Worm (Caenorhabditis elegans): ENCODE measurements around the gene math-18.
A peak's percentile ranks its signal among the peaks of the same experiment; 100 is the strongest.
"Not testable (repeated sequence)": the region's sequence is repeated elsewhere in the genome, so short reads cannot be mapped to it uniquely, and the experiment has no call there.

Gene math-18

ce11 chrII:2153708-2154107 lies at the start of gene math-18:
Gene math-18 (plus strand): TSS chrII:2154008.
- not testable (repeated sequence) for TF ChIP-seq egl-27, F37D6.2, hlh-11 (tag; optimal IDR thresholded peaks at IDR 0.05)

- TF ChIP-seq saeg-2 (GFP tag; IDR thresholded peaks at IDR 0.05) (no peak), unc-39 (tag; optimal IDR thresholded peaks at IDR 0.05) (no peak), egl-43 (GFP tag; IDR thresholded peaks at IDR 0.05) (no peak), ceh-32 (tag; optimal IDR thresholded peaks at IDR 0.05; ENCODE audit: poor library complexity) (no peak), Y5F2A.4 (GFP tag; optimal IDR thresholded peaks at IDR 0.05) (no peak), hlh-11 (tag; optimal IDR thresholded peaks at IDR 0.05) (no peak)
Measured at ce11 chrII:2108295-2108694, 45.5 kb upstream of the math-18 start, which contains the start of gene R52.4. Gene R52.4 (minus strand): TSS chrII:2108395.

- TF ChIP-seq nhr-25 (tag; optimal IDR thresholded peaks at IDR 0.05; ENCODE audit: borderline replicate concordance, insufficient read depth) (no peak), nhr-237 (tag; optimal IDR thresholded peaks at IDR 0.05) (no peak), egl-27 (tag; optimal IDR thresholded peaks at IDR 0.05) (no peak), lin-15B (tag; optimal IDR thresholded peaks at IDR 0.05) (no peak)
Measured at ce11 chrII:2109943-2110342, 43.9 kb upstream of the math-18 start, which contains the start of gene R52.5. Gene R52.5 (minus strand): TSS chrII:2110043.

ce11 chrII:2112948-2113347 lies 40.9 kb upstream of the math-18 start, which contains the start of gene R52.6:
Gene R52.6 (minus strand): TSS chrII:2113048.
- TF ChIP-seq snpc-4 (tag; optimal IDR thresholded peaks at IDR 0.05) (no peak), unc-62 (GFP tag; optimal IDR thresholded peaks at IDR 0.05 in 1 of 2) (no peak), unc-62 (tag; optimal IDR thresholded peaks at IDR 0.05) (no peak), lin-1 (GFP tag; IDR thresholded peaks at IDR 0.05) (no peak), dmd-9 (GFP tag; IDR thresholded peaks at IDR 0.05) (no peak), lin-15B (tag; optimal IDR thresholded peaks at IDR 0.05) (no peak), Y48G9A.11 (GFP tag; IDR thresholded peaks at IDR 0.05) (no peak), ceh-32 (tag; optimal IDR thresholded peaks at IDR 0.05; ENCODE audit: poor library complexity) (no peak), ztf-11 (tag; optimal IDR thresholded peaks at IDR 0.05) (no peak), F10B5.3 (tag; optimal IDR thresholded peaks at IDR 0.05) (no peak)

ce11 chrII:2114488-2114887 lies 39.3 kb upstream of the math-18 start:
- no peak for TF ChIP-seq pqm-1 (tag; optimal IDR thresholded peaks at IDR 0.05)
- TF ChIP-seq aha-1 (tag) = peak; percentile 90

ce11 chrII:2116794-2117193 lies 37.0 kb upstream of the math-18 start, which contains the start of gene srh-195:
Gene srh-195 (minus strand): TSS chrII:2116894.
- TF ChIP-seq Y105C5A.15 (GFP tag; IDR thresholded peaks at IDR 0.05) (no peak), mxl-2 (GFP tag; conservative IDR thresholded peaks at IDR 0.05) (no peak), nhr-102 (tag; optimal IDR thresholded peaks at IDR 0.05) (no peak), jun-1 (tag; optimal IDR thresholded peaks at IDR 0.05) (no peak)

ce11 chrII:2122091-2122490 lies 31.7 kb upstream of the math-18 start, which contains the start of gene math-37:
Gene math-37 (minus strand): TSS chrII:2122191.
- TF ChIP-seq nhr-76 (tag; optimal IDR thresholded peaks at IDR 0.05) (no peak), pqm-1 (tag; optimal IDR thresholded peaks at IDR 0.05) (peak; percentile 47), ceh-82 (tag; optimal IDR thresholded peaks at IDR 0.05) (no peak), nhr-28 (tag; optimal IDR thresholded peaks at IDR 0.05) (peak; percentile 39), mes-2 (tag; optimal IDR thresholded peaks at IDR 0.05; ENCODE audit: poor library complexity, severe bottlenecking) (no peak), lin-15B (tag; optimal IDR thresholded peaks at IDR 0.05) (no peak), daf-16 (GFP tag; optimal IDR thresholded peaks at IDR 0.05) (no peak), daf-16 (tag; optimal IDR thresholded peaks at IDR 0.05) (peak; percentile 35)

Data from whole organism, L4 larva.